Fruit fly (Drosophila melanogaster) whole organism, larva: Measurements from ENCODE around the gene CG8136.
A peak's percentile ranks its signal among the peaks of the same experiment; 100 is the strongest.

Experiments used
- noc ChIP-seq: fragments of 200-800 bp; sonication (Bioruptor generic); optimal IDR thresholded peaks from 3 replicates; lab custom pipeline; 2019; ENCODE audit warnings: missing biosample characterization, mild to moderate bottlenecking, missing genetic modification characterization, moderate library complexity

CG8136 gene

DNA sequence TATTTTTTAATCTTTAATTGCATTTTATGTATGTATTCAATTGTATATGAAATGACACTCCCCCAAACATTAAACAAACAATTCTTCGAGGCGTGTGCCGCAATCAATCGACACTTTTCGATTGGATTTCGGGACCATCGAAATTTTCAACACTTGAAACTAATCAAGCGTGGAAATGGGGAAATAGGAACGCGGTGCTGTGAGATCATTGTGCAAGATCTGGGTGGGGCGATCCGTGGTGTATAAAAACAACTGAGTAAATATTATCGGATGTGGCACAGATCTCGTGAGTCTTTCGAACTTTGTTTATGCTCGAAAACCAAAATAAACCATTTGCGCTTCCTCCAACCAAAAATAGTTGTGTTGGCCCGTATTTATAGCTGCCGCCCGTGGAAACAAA, 20.1 kb downstream of the CG8136 start:
- no peak for TF ChIP-seq noc (tag; lab: Kevin White, UChicago)

dm6 chr3R:8741941-8742340, 20.8 kb downstream of the CG8136 start:
- TF ChIP-seq noc (tag; lab: Kevin White, UChicago) = no peak

dm6 chr3R:8742661-8743060, 21.5 kb downstream of the CG8136 start:
- TF ChIP-seq noc (tag; lab: Kevin White, UChicago) = no peak

DNA sequence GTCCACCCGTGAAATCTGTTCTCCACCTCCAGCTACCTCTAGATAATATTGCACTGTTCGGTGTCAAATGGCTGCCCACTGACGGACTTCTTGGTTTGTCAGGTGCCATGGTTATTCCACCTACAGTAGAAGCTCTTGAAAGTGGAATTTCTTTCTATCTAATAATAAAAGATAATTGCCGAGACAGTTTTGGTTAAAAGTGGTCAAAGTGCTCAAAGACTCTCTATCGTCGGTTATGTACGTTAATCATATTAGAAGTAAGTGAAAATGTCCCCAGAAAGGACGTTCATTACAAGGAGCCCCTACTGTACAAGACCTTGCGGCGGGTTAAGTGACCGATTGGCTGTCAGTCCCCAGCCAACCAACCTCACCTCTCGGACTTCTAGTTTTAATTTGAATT, 23.0 kb downstream of the CG8136 start:
- TF ChIP-seq noc (tag; lab: Kevin White, UChicago) = peak; percentile 51

- TF ChIP-seq noc (tag; lab: Kevin White, UChicago) = no peak
Measured at dm6 chr3R:8746354-8746753, 25.2 kb downstream of the CG8136 start.

DNA sequence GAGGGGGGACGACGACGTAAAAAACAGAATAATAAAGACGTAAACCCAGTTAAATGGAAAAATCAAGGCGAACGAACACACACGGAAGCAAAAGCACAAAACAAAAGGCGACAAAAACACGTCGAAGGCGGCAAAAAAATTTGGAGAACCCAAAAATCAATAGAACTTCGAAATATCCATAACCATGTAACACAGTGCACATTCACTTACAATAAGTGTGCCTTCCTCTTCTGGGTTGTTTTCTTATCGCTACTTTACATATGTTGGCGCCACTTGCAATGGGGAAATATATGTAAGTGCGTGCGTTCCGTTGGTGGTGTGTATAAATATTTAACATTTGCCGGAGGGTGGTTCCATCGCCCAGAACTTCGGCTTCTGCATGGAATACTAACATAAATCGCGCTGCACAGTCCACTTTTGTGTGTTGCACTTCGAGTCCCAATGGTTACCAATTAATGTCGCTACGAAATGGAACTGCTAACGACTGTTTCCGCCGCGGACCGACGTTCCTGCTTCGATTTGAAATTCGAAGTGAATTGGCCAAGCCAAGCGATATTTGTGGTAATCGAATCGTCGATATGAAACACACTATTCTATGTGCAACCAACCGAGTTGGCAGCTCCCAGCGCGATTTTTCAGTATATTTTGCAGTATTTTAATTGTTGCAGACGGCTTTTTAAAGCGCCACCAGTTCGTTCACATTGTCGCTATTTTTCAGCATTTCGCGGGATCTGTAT, 26.1 kb downstream of the CG8136 start, which contains the start of the genes CG9801 and Nasp:
Gene CG9801 (minus strand): TSS at position 542 of the 737 bp plus-strand sequence.
Gene Nasp (plus strand): TSS at position 665 of the 737 bp plus-strand sequence.
- no peak for TF ChIP-seq noc (tag; lab: Kevin White, UChicago)

dm6 chr3R:8747871-8748775, 27.0 kb downstream of the CG8136 start:
- peak; percentile 83 for TF ChIP-seq noc (tag; lab: Kevin White, UChicago)

DNA sequence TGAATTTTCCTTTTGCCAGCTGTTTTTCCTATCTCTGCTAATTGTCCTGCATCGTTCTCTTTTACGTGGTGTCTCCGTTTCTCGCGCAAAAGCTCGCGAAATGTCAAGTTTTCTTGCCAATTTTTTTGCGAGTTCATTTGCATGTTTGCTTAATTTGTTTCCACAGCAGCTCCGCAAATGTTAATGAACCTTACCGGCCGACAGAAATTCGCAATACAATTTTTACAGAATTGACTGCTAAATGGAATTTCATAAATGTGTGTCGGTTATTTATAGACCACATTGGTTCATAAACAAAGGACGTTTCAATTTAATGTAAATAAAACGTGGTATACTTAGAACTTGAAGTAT, 27.6 kb downstream of the CG8136 start:
- TF ChIP-seq noc (tag; lab: Kevin White, UChicago) = no peak

- no peak for TF ChIP-seq noc (tag; lab: Kevin White, UChicago)
Measured at dm6 chr3R:8767998-8768397, 46.8 kb downstream of the CG8136 start, which contains the start of the genes CG34135 and CG11768. CG34135 (minus strand) TSS chr3R:8768191. CG11768 (minus strand) TSS chr3R:8768200.

DNA sequence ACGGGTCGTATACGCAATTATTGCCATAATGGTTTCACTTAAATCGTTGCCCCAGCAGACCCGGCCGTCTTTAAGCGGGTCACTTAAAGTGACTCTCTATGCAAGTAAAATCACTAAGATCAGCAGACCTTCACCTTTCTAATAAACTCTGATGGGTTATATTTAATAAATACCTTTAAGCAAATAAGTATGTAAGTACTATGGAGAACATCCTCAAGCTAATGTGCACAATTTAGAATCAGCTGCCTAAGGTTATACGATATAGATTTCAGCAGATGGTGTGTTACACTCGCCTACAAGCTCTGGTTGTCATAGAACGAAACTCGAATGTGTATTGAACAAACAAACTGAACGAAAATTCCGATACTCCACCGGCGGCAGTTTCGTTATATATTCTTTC, 47.9 kb downstream of the CG8136 start, which contains the start of gene CG8236:
Gene CG8236 (plus strand): TSS at position 301 of the 400 bp plus-strand sequence.
- TF ChIP-seq noc (tag; lab: Kevin White, UChicago) = no peak

dm6 chr3R:8772591-8772990, 51.4 kb downstream of the CG8136 start, which contains the start of gene CG13318:
CG13318 (minus strand) TSS chr3R:8772691.
- no peak for TF ChIP-seq noc (tag; lab: Kevin White, UChicago)
